Worm (Caenorhabditis elegans) whole organism, L4 larva: ENCODE results near the gene clc-10.

Source experiments
- ZK337.2 ChIP-seq: fragments of 200-800 bp; sonication (Bioruptor generic); IDR thresholded peaks from 2 replicates; pipeline ENCODE4 v1.3.6; 2022; ENCODE audit warnings: missing genetic modification reagents, missing genetic modification characterization, missing compliant biosample characterization
- php-3 ChIP-seq: fragments of 200-800 bp; sonication (Bioruptor generic); IDR thresholded peaks from 2 replicates; pipeline ENCODE4 v1.3.6; 2022; ENCODE audit warnings: missing genetic modification reagents, missing genetic modification characterization, missing compliant biosample characterization

ce11 chrIII:6072937-6073336 is 16.1 kb downstream of the clc-10 start:
- no peak for TF ChIP-seq ZK337.2 (GFP tag; lab: Robert Waterston, UW)
- no peak for TF ChIP-seq php-3 (GFP tag; lab: Robert Waterston, UW)
